Fruit fly (Drosophila melanogaster): ENCODE results near the gene RpL3.

The RpL3 gene

DNA sequence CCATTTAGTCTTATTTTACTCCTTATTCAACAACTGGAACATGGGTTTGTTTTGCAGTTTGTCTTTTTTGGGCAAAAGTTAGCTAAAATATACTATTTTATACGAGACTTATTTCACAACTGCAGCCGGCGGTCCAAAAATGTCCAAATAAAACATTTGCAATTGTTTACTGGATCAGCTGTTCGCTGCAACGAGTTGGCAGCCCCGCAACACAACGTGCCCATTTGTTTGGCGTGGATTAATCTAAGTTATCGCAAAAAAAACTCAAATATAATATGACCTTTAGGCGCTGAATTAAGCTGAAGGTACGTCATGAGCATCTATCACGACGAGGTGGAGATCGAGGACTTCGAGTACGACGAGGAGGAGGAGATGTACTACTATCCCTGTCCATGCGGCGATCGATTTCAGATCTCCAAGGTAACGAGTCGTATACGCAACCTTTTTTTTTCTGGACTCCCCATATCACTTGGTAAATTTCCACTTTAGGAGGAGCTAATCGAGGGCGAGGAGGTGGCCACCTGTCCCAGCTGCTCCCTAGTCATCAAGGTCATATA, 10.1 kb downstream of the RpL3 start, which contains the start of the genes CG17187 and Dph3 (continued):
- TF ChIP-seq CG11456 (GFP tag; IDR thresholded peaks at IDR 0.05) = no peak

DNA sequence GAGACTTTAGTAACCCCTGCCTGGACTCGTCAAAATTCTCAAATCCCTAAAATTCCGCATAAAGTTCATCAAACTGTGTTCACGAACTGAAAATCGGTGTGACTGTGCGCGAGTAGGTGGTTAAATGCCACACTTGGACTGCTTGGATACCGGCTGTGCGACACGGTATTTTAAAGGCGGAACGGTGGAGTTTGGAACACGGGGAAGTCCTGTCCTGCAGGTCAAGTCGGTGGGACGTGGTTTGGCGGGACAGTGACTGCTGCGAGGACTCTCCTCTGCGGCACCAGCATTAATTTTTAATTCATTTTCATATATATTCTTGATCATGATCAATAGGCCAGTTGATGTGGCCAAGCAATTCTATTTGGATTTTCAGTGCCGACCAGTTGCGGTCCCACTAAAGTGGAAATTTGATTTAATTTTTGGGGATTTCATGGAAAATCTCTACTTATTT, 13.3 kb downstream of the RpL3 start, which contains the start of the genes Arfip and CG17721:
TSS of gene Arfip (minus strand) at position 96 of the 454 bp plus-strand sequence.
TSS of gene CG17721 (plus strand) at position 223 of the 454 bp plus-strand sequence.
- peak; percentile 49 for TF ChIP-seq CG17829 (tag; optimal IDR thresholded peaks at IDR 0.05)
- TF ChIP-seq CG32772 (GFP tag; IDR thresholded peaks at IDR 0.05) = no peak
- no peak for TF ChIP-seq pb (GFP tag; optimal IDR thresholded peaks at IDR 0.05)
- TF ChIP-seq CG17802 (tag; optimal IDR thresholded peaks at IDR 0.05) = peak; percentile 5
- TF ChIP-seq CG12659 (GFP tag; optimal IDR thresholded peaks at IDR 0.05) = peak; percentile 81
- TF ChIP-seq fd64A (GFP tag; optimal IDR thresholded peaks at IDR 0.05) = no peak
- TF ChIP-seq ssp (GFP tag; IDR thresholded peaks at IDR 0.05) = no peak
- no peak for TF ChIP-seq CG6765 (GFP tag; optimal IDR thresholded peaks at IDR 0.05)
- no peak for TF ChIP-seq CG12391 (tag; optimal IDR thresholded peaks at IDR 0.05)
- no peak for TF ChIP-seq MTF-1 (GFP tag; optimal IDR thresholded peaks at IDR 0.05; ENCODE audit: borderline replicate concordance)
- TF ChIP-seq CG2129 (GFP tag; IDR thresholded peaks at IDR 0.05; ENCODE audit: partially characterized antibody) = no peak
- no peak for TF ChIP-seq CG7928 (GFP tag; optimal IDR thresholded peaks at IDR 0.05)
- TF ChIP-seq grn (GFP tag; optimal IDR thresholded peaks at IDR 0.05) = no peak
- TF ChIP-seq chinmo (GFP tag; IDR thresholded peaks at IDR 0.05; ENCODE audit: partially characterized antibody) = no peak
- TF ChIP-seq psq (GFP tag; optimal IDR thresholded peaks at IDR 0.05) = no peak
- TF ChIP-seq Neu2 (GFP tag; optimal IDR thresholded peaks at IDR 0.05; ENCODE audit: borderline replicate concordance) = no peak
- TF ChIP-seq CG9727 (GFP tag; optimal IDR thresholded peaks at IDR 0.05) = peak; percentile 7
- TF ChIP-seq seq (GFP tag; IDR thresholded peaks at IDR 0.05) = no peak
- no peak for TF ChIP-seq CG5180 (GFP tag; optimal IDR thresholded peaks at IDR 0.05)
- TF ChIP-seq Aef1 (GFP tag; IDR thresholded peaks at IDR 0.05) = no peak
- TF ChIP-seq dpn (GFP tag; optimal IDR thresholded peaks at IDR 0.05) = no peak
- no peak for TF ChIP-seq Fer2 (tag; optimal IDR thresholded peaks at IDR 0.05)
- no peak for TF ChIP-seq Awh (GFP tag; IDR thresholded peaks at IDR 0.05)
- TF ChIP-seq Atf6 (GFP tag; IDR thresholded peaks at IDR 0.05) = no peak
- no peak for TF ChIP-seq Nf-YA (GFP tag; IDR thresholded peaks at IDR 0.05)
- TF ChIP-seq CG2875 (GFP tag; optimal IDR thresholded peaks at IDR 0.05) = no peak
- no peak for TF ChIP-seq dan (GFP tag; IDR thresholded peaks at IDR 0.05)
- peak; percentile 51 for TF ChIP-seq D (optimal IDR thresholded peaks at IDR 0.05)
- TF ChIP-seq D (GFP tag; optimal IDR thresholded peaks at IDR 0.05) = no peak
- TF ChIP-seq CrebB (tag; optimal IDR thresholded peaks at IDR 0.05) = no peak
- TF ChIP-seq CG16863 (GFP tag; optimal IDR thresholded peaks at IDR 0.05) = no peak
- TF ChIP-seq CG13123 (GFP tag; optimal IDR thresholded peaks at IDR 0.05) = no peak
- TF ChIP-seq CG3847 (GFP tag; IDR thresholded peaks at IDR 0.05) = 0 out of 2 replicates have a peak, but pooled peaks have one; percentile 23
- TF ChIP-seq nerfin-1 (tag; optimal IDR thresholded peaks at IDR 0.05) = peak; percentile 9
- TF ChIP-seq Jarid2 (GFP tag; optimal IDR thresholded peaks at IDR 0.05) = no peak
- no peak for TF ChIP-seq CkIIα-i1 (GFP tag; IDR thresholded peaks at IDR 0.05)
- TF ChIP-seq cas (GFP tag; IDR thresholded peaks at IDR 0.05) = no peak
- no peak for TF ChIP-seq gem (tag; optimal IDR thresholded peaks at IDR 0.05)
- TF ChIP-seq Stat92E (GFP tag; optimal IDR thresholded peaks at IDR 0.05) = no peak
- no peak for TF ChIP-seq gcm2 (GFP tag; optimal IDR thresholded peaks at IDR 0.05)
- no peak for TF ChIP-seq Dref (GFP tag; IDR thresholded peaks at IDR 0.05)
- TF ChIP-seq CG30020 (tag; optimal IDR thresholded peaks at IDR 0.05) = peak; percentile 62
- peak; percentile 20 for TF ChIP-seq grau (tag; optimal IDR thresholded peaks at IDR 0.05)
- TF ChIP-seq pum (GFP tag; optimal IDR thresholded peaks at IDR 0.05) = no peak
- TF ChIP-seq nom (GFP tag; optimal IDR thresholded peaks at IDR 0.05) = no peak
- TF ChIP-seq Hmx (GFP tag; optimal IDR thresholded peaks at IDR 0.05) = no peak
- no peak for TF ChIP-seq salm (tag; optimal IDR thresholded peaks at IDR 0.05)
- no peak for TF ChIP-seq en (GFP tag; optimal IDR thresholded peaks at IDR 0.05)
